Worm (Caenorhabditis elegans): ENCODE measurements around the gene dre-1.

- TF ChIP-seq him-1 (tag; optimal IDR thresholded peaks at IDR 0.05): no peak
- no peak for TF ChIP-seq W03F9.2 (tag; optimal IDR thresholded peaks at IDR 0.05)
Observed at ce11 chrV:6513786-6514430, 32.4 kb downstream of the dre-1 start.
